Worm (Caenorhabditis elegans): ENCODE data around the gene F07F6.4.
A peak's percentile ranks its signal among the peaks of the same experiment; 100 is the strongest.

F07F6.4 gene

DNA sequence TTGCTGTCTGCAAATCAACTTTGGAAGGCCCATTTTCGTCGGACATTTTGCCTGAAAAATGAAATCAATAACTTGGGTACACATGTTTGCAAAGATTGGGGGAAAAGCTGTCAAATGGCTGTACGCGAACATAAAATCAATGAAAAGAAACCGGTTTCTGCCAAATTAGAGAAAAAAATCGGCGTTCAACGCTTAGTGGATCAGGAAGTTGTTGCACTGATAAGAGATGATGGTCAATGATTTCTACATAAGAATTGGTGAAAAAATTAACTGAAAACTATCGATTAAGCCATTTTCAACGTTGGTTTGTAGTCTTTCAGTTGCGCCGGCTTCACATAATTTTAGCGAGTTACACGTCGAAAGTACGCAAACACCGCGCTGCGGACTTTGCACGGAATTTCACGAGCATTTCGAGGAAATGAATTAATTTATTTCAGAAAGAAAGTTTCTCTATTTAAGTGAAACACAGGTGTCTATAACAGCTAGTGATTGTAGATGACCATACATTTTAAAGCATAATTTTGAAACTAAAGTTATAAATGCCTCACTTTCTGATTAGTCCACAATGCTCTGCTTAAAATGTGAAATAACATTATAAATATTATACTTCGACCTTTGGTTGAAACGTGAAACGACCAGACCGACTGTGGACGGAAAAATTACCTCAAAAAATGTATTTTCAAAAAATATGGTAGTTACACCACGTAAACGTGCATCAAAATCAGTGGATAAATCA lies at the start of gene F07F6.4, which contains the start of gene F07F6.2:
F07F6.4 (minus strand) TSS at position 51 of the 736 bp plus-strand sequence.
F07F6.2 (plus strand) TSS at position 686 of the 736 bp plus-strand sequence.
- TF ChIP-seq him-1 (tag; optimal IDR thresholded peaks at IDR 0.05) = no peak
- no peak for TF ChIP-seq dao-5 (tag; optimal IDR thresholded peaks at IDR 0.05)
- peak; percentile 6 for TF ChIP-seq W03F9.2 (tag; optimal IDR thresholded peaks at IDR 0.05)

DNA sequence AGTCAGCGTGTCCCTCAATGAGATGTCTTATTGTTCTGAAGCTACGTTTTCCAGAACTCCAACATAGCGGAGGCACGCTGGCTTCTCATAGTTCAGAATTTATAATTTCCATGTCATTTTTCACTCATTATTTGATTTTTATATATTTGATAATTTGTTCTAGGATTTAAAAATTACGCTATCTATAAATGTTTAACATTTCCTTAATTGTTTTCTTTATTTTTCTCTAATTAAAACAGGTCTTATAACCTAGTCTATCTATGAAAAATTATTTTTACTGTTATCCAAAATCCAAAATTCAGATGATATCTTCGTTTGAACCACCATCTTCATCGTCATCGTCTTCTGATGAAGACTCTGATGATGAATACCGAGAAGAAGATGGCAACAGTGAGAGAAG lies 48.9 kb upstream of the F07F6.4 start, which contains the start of gene F56D1.1:
F56D1.1 (plus strand) TSS at position 301 of the 400 bp plus-strand sequence.
- no peak for TF ChIP-seq him-1 (tag; optimal IDR thresholded peaks at IDR 0.05)
- TF ChIP-seq dao-5 (tag; optimal IDR thresholded peaks at IDR 0.05) = no peak
- TF ChIP-seq W03F9.2 (tag; optimal IDR thresholded peaks at IDR 0.05) = no peak

DNA sequence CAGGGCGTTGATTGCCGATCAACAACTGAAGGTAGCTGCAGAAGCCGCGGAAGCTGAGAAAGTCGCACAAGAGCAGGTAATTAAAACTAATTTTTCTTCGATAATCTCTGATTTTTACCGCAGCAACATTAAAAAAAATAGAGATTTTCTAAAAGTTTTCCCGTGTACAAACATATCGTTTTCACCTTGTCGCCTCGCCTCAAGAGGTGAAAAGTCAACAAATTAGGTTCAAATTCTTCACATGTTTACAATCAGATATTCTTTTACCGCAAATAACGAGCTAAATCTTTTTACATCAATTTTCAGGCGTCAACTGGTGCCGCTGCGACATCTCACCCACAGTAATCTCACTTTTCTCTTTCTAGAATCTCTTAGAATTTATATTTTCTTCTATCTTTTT lies 45.6 kb upstream of the F07F6.4 start, which contains the start of gene ilcr-2:
ilcr-2 (plus strand) TSS at position 301 of the 400 bp plus-strand sequence.
- TF ChIP-seq dao-5 (tag; optimal IDR thresholded peaks at IDR 0.05) (no peak), him-1 (tag; optimal IDR thresholded peaks at IDR 0.05) (no peak), W03F9.2 (tag; optimal IDR thresholded peaks at IDR 0.05) (no peak)

DNA sequence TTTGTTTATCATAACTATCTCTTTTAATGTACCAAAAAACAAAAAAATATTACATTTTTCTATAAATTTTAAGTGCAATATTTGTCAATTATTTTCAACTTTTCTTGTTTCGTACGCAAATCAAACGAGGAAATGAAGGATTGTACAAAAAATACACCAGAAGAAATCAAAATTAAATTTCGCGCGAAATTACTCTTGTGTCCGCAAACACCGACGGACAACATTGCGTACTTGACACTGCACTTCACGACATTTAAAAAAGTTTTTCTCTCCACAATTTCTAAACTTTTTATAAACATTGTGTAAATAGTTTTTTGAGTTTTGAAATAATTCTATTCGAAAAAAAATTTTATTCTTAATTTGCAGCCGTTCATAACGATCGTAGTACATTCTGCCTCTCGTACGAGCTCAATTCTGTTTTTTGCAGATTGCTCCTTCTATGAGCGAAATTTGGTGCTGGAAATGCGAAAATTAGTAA lies 44.6 kb upstream of the F07F6.4 start, which contains the start of gene mrps-16:
mrps-16 (plus strand) TSS at position 428 of the 478 bp plus-strand sequence.
- no peak for TF ChIP-seq him-1 (tag; optimal IDR thresholded peaks at IDR 0.05)
- no peak for TF ChIP-seq dao-5 (tag; optimal IDR thresholded peaks at IDR 0.05)
- TF ChIP-seq W03F9.2 (tag; optimal IDR thresholded peaks at IDR 0.05) = peak; percentile 58

DNA sequence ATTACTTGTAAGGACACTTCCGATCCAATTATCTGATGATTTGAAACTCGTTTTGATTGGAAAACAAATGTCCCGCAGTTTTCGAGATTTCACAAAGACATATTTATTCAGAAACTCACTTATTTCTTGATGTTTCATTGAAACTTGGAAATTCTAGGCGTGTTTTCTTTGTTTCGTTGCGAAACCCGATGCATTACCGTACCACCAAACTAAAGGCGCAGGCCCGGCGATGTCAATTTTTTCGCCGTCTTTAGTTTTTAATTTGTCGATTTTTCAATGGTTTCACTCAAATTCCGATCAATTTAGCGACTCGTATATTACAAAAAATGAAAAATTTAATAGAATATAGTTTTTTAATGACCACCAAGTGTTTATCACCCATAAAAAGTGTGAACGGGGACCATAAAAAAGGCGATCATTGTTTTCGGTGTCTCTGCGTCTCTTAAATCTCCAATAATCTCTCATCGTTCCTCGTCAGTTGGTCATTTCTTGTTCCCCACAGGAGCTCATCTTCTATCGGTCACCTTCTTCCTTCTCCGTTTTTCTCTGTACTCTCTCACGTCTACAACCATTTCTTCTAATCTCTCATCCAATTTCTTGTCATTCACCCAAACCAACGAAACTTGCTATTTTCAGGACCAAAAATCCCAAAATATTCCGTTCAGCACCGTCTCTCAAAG lies 36.5 kb upstream of the F07F6.4 start, which contains the start of gene clr-1:
clr-1 (plus strand) TSS at position 630 of the 680 bp plus-strand sequence.
- no peak for TF ChIP-seq W03F9.2 (tag; optimal IDR thresholded peaks at IDR 0.05)
- TF ChIP-seq him-1 (tag; optimal IDR thresholded peaks at IDR 0.05) = no peak
- TF ChIP-seq dao-5 (tag; optimal IDR thresholded peaks at IDR 0.05) = no peak

DNA sequence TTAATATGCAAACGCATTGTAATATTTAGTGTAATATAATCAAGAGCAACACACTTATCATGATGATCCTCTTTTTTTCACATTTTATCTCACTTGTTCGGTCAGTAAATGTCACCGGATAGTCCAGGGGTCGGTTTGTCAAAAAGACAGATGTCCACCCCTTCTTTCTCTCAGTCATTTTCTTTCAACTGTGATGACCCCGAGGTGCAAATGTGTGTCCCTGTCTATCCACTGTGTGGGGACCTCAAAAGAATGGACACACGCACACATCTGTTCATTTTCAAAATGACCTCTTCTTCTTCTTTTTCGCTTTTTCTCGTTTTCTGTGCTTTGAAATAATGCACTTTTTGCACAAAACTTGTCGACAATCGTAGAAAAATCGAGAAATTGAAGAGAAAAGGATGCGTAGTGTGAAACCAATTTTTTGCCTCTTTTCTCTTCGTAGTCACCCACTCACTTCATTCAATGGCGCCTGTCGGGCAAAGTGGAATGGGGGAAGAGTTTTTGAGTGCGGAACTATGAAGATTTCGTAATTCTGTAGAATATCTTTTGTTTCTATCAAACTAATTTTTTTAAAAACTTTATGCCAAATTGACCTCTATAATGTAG lies 34.4 kb upstream of the F07F6.4 start:
- TF ChIP-seq W03F9.2 (tag; optimal IDR thresholded peaks at IDR 0.05) = no peak
- no peak for TF ChIP-seq dao-5 (tag; optimal IDR thresholded peaks at IDR 0.05)
- TF ChIP-seq him-1 (tag; optimal IDR thresholded peaks at IDR 0.05) = no peak

DNA sequence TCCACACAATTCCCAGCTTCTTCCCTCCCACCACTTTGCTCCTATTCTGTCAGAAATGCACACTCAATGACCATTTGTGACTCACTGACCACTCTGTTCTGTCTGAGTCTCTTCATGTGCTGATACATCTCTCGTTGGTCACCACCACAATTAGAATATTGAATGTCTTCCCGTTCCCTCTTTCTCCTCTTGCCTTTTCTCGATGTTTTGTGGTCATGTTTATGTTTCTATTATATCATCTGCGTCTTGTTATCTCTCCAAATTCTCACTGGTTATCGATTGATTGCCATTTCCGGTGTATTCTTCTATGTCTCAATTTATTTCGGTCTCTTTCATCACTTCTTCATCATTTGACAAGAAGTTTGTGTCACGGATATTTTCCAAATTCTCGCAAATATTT lies 31.5 kb upstream of the F07F6.4 start:
- TF ChIP-seq him-1 (tag; optimal IDR thresholded peaks at IDR 0.05) (no peak), dao-5 (tag; optimal IDR thresholded peaks at IDR 0.05) (no peak), W03F9.2 (tag; optimal IDR thresholded peaks at IDR 0.05) (no peak)

DNA sequence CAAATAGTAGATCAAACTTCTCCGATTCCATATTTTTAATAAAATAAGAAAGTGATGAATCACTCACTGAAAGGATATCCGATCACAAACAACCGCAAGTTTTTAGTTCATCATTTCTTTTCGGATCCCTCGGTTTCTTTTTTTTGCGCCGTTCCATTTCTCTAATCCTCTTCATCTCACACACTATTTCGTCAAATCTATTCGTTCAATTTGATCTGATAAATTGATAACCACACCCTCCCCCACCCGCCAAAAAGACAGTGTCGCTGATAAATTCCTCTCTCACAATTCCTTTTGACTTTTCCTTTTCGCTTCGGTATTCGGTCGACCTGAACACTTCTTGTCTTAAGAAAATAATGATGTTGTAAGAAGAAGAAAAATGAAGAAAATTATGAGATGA lies 30.2 kb upstream of the F07F6.4 start:
- TF ChIP-seq him-1 (tag; optimal IDR thresholded peaks at IDR 0.05) = no peak
- no peak for TF ChIP-seq W03F9.2 (tag; optimal IDR thresholded peaks at IDR 0.05)
- TF ChIP-seq dao-5 (tag; optimal IDR thresholded peaks at IDR 0.05) = no peak

DNA sequence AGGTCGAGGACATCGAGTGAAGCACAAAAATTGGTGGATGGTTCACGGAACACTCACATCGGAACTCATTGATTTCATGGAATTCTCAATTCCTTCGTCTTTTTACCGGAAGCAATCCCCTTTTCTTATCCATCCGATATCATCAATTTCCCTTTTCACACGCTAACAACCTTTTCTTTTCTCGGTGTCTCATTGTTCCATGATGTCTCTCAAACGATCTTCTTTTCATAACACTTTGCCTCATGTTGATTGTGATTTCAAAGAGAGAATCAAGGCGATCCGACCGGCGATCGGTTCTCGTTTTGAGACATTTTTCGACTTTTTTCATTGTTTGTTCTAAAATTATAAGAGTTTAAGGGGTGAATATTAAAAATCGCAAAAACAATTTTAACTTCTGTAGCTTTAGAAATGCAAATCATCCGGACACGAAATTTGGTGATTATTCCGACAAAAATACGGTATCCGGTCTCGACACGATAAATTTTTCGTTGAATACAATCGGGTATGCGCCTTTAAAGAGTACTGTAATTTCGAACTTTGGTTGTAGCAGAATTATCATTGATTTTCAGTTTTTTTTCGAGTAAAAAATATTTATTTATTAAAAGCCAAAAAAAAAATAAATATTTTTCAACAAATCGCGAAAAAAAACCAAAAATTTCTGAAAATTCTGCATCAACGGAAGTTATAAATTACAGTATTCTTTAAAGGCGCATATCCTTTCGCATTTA lies 29.5 kb upstream of the F07F6.4 start:
- TF ChIP-seq dao-5 (tag; optimal IDR thresholded peaks at IDR 0.05) = no peak
- TF ChIP-seq W03F9.2 (tag; optimal IDR thresholded peaks at IDR 0.05) = no peak
- TF ChIP-seq him-1 (tag; optimal IDR thresholded peaks at IDR 0.05) = no peak

DNA sequence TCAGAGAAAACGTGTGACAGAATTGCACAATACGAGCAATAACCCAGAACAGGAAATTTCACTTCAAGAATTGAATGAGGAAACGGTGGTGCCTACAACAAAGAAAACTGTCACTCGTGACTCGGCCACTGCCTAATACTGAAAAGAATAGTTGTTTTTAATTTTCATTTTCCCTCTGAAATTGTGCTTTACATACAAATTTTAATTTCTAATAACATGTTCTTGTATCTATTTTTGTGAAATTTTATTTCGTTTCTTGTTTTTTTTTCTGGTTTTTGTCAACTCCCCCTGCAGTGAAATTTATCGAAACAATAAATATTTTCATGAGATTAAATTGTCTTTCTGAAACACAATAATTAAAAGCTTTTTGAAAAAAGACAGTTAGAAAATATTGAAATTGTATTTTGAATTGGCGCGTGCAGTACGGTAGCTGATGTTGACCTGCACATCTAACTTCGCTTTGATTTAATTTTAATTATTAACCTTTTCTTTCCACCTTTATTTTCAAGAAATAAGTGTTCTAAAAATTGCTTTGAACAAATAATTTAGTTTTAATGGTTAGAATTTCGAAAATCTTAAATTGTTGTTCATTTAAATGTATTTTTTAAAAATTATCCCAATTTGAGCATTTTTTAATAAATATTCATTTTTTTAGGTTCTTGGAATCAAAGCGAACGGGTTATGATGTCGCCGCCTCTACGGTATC lies 26.4 kb upstream of the F07F6.4 start, which contains the start of gene daz-1:
daz-1 (plus strand) TSS at position 656 of the 706 bp plus-strand sequence.
- TF ChIP-seq W03F9.2 (tag; optimal IDR thresholded peaks at IDR 0.05) (no peak), dao-5 (tag; optimal IDR thresholded peaks at IDR 0.05) (no peak), him-1 (tag; optimal IDR thresholded peaks at IDR 0.05) (no peak)

DNA sequence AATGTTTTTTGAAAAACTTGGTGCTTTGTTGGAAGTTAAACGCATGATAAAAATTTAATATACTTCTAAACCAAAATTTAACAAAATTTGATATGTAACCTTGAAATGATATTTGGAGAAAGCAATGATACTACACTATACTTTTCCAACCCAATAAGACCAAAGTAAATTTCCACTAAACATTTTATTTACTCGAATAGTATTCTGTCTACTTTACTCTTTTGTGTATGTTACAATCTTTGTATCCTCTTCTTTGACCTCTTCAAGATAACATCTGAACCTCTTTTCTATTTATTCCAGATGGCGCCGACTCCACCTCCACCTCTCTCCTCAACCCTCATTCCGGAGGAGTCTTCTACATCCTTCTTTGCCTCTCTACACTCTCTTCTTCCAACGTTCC lies 24.2 kb upstream of the F07F6.4 start, which contains the start of gene dhs-5:
dhs-5 (plus strand) TSS at position 301 of the 400 bp plus-strand sequence.
- TF ChIP-seq W03F9.2 (tag; optimal IDR thresholded peaks at IDR 0.05) (no peak), dao-5 (tag; optimal IDR thresholded peaks at IDR 0.05) (no peak)

DNA sequence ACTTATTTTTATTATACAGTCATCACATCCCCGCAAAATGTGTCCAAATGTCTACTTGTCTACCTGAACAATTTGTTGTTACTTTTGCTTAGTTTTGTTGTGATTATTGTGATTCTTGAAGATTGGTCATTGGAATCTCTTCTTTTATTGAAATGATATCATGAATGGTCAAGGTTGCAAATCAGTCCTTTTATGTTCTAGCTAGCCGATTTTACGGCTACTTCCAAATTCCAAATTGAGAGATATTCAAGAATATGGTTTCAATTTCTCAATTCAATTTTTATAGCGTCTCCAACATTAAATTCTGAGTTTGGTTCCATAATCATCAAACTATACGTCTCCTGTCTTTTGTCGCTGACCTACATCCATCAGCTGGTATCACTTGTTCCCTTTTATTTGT lies 21.9 kb upstream of the F07F6.4 start:
- TF ChIP-seq dao-5 (tag; optimal IDR thresholded peaks at IDR 0.05) (no peak), W03F9.2 (tag; optimal IDR thresholded peaks at IDR 0.05) (no peak), him-1 (tag; optimal IDR thresholded peaks at IDR 0.05) (no peak)

Data from whole organism, L4/young adult.